Worm (Caenorhabditis elegans) whole organism, L4 larva: ENCODE measurements around the gene sedl-1.

Source experiments
- F26F4.8 ChIP-seq: fragments of 200-800 bp; sonication (Bioruptor generic); conservative IDR thresholded peaks from 2 replicates; pipeline ENCODE4 v1.3.6; 2022; ENCODE audit warnings: missing genetic modification characterization, missing compliant biosample characterization
- F44E2.7 ChIP-seq: fragments of 200-800 bp; sonication (Bioruptor generic); IDR thresholded peaks from 2 replicates; pipeline ENCODE4 v2.1.2; 2022; ENCODE audit warnings: missing genetic modification characterization, missing compliant biosample characterization
- T20F7.1 ChIP-seq: fragments of 200-800 bp; sonication (Bioruptor generic); optimal IDR thresholded peaks from 2 replicates; lab custom pipeline; 2018; ENCODE audit warnings: mild to moderate bottlenecking, missing genetic modification characterization, missing compliant biosample characterization
- T26A8.4 ChIP-seq: fragments of 200-800 bp; sonication (Bioruptor generic); IDR thresholded peaks from 2 replicates; pipeline ENCODE4 v1.3.6; 2022; ENCODE audit warnings: missing genetic modification characterization, missing compliant biosample characterization
- ZK337.2 ChIP-seq: fragments of 200-800 bp; sonication (Bioruptor generic); IDR thresholded peaks from 2 replicates; pipeline ENCODE4 v1.3.6; 2022; ENCODE audit warnings: missing genetic modification reagents, missing genetic modification characterization, missing compliant biosample characterization
- aly-2 ChIP-seq: sonication (generic microtip); optimal IDR thresholded peaks from 2 replicates; lab custom pipeline; 2018; ENCODE audit warnings: missing biosample characterization, missing genetic modification characterization
- ama-1 ChIP-seq: fragments of 150-350 bp; optimal IDR thresholded peaks from 2 replicates; lab custom pipeline; 2014; ENCODE audit warnings: inconsistent platforms, mixed read lengths
- arid-1 ChIP-seq: fragments of 200-800 bp; sonication (Bioruptor generic); conservative IDR thresholded peaks from 2 replicates; pipeline ENCODE4 v1.3.6; 2022; ENCODE audit warnings: missing genetic modification reagents, missing genetic modification characterization, missing compliant biosample characterization
- attf-4 ChIP-seq: sonication (generic microtip); optimal IDR thresholded peaks from 3 replicates; lab custom pipeline; 2017; ENCODE audit warnings: missing biosample characterization, missing genetic modification characterization
- ceh-44 ChIP-seq: fragments of 200-800 bp; sonication (Bioruptor generic); IDR thresholded peaks from 2 replicates; pipeline ENCODE4 v1.3.6; 2022; ENCODE audit warnings: missing genetic modification reagents, missing genetic modification characterization, missing compliant biosample characterization
- ceh-62 ChIP-seq: sonication (generic microtip); optimal IDR thresholded peaks from 2 replicates; lab custom pipeline; 2017; ENCODE audit warnings: missing biosample characterization, missing genetic modification characterization
- cey-2 ChIP-seq: sonication (generic microtip); optimal IDR thresholded peaks from 3 replicates; lab custom pipeline; 2017; ENCODE audit warnings: missing genetic modification characterization, mild to moderate bottlenecking, missing compliant biosample characterization, antibody characterized with exemption, borderline replicate concordance; ENCODE audit not compliant: insufficient read depth
- daf-16 ChIP-seq, 3 experiments: sonication (generic microtip); optimal IDR thresholded peaks; 2 replicates each; lab custom pipeline; 2016 to 2017; ENCODE audit warnings: missing genetic modification characterization in 3 of 3, missing genetic modification reagents in 3 of 3, mild to moderate bottlenecking in 2 of 3, missing compliant biosample characterization in 2 of 3, missing biosample characterization in 1 of 3, moderate library complexity in 1 of 3
- dmd-8 ChIP-seq: fragments of 200-800 bp; sonication (Bioruptor generic); IDR thresholded peaks from 2 replicates; pipeline ENCODE4 v1.3.6; 2022; ENCODE audit warnings: missing genetic modification characterization, missing compliant biosample characterization
- dmd-9 ChIP-seq: fragments of 200-800 bp; sonication (Bioruptor generic); IDR thresholded peaks from 2 replicates; pipeline ENCODE4 v1.3.6; 2022; ENCODE audit warnings: missing genetic modification reagents, missing genetic modification characterization, missing compliant biosample characterization
- dve-1 ChIP-seq: sonication (generic microtip); optimal IDR thresholded peaks from 2 replicates; lab custom pipeline; 2017; ENCODE audit warnings: antibody characterized with exemption, mild to moderate bottlenecking, missing genetic modification characterization, missing compliant biosample characterization; ENCODE audit not compliant: insufficient read depth
- egl-43 ChIP-seq: fragments of 200-800 bp; sonication (Bioruptor generic); IDR thresholded peaks from 2 replicates; pipeline ENCODE4 v1.3.6; 2022; ENCODE audit warnings: missing genetic modification reagents, missing genetic modification characterization, missing compliant biosample characterization
- fkh-10 ChIP-seq: fragments of 150-350 bp; optimal IDR thresholded peaks from 2 replicates; lab custom pipeline; 2014; ENCODE audit warnings: missing biosample characterization, missing genetic modification reagents, missing genetic modification characterization
- fos-1 ChIP-seq: fragments of 150-350 bp; optimal IDR thresholded peaks from 2 replicates; lab custom pipeline; 2014; ENCODE audit warnings: missing biosample characterization, missing genetic modification characterization
- hif-1 ChIP-seq, 2 experiments: sonication (generic microtip); optimal IDR thresholded peaks; 2 replicates each; lab custom pipeline; 2016 to 2017; ENCODE audit warnings: missing compliant biosample characterization in 2 of 2, missing genetic modification characterization in 2 of 2, missing genetic modification reagents in 2 of 2, missing genotype in 2 of 2, mild to moderate bottlenecking in 1 of 2
- hlh-11 ChIP-seq: fragments of 200-800 bp; sonication (Bioruptor generic); optimal IDR thresholded peaks from 2 replicates; lab custom pipeline; 2018; ENCODE audit warnings: mild to moderate bottlenecking, missing genetic modification characterization, missing compliant biosample characterization
- hlh-30 ChIP-seq: sonication (generic microtip); optimal IDR thresholded peaks from 2 replicates; lab custom pipeline; 2017; ENCODE audit warnings: antibody characterized with exemption, mild to moderate bottlenecking, missing genetic modification characterization, missing compliant biosample characterization; ENCODE audit not compliant: insufficient read depth
- hmg-1.1 ChIP-seq: fragments of 200-800 bp; sonication (Bioruptor generic); IDR thresholded peaks from 2 replicates; pipeline ENCODE4 v1.3.6; 2022; ENCODE audit warnings: missing genetic modification reagents, missing genetic modification characterization, missing compliant biosample characterization
- lir-3 ChIP-seq: sonication (generic microtip); optimal IDR thresholded peaks from 2 replicates; lab custom pipeline; 2016; ENCODE audit warnings: mild to moderate bottlenecking, missing genetic modification characterization, missing compliant biosample characterization
- mdl-1 ChIP-seq, 2 experiments: fragments of 150-350 bp in 1 of 2; sonication (generic microtip) in 1 of 2; optimal IDR thresholded peaks; 2 replicates each; lab custom pipeline; 2014 to 2017; ENCODE audit warnings: missing biosample characterization in 2 of 2, missing genetic modification characterization in 2 of 2
- mxl-2 ChIP-seq: fragments of 200-800 bp; sonication (Bioruptor generic); conservative IDR thresholded peaks from 2 replicates; pipeline ENCODE4 v1.3.6; 2022; ENCODE audit warnings: missing genetic modification reagents, missing genetic modification characterization, missing compliant biosample characterization
- nhr-10 ChIP-seq: fragments of 150-350 bp; optimal IDR thresholded peaks from 2 replicates; lab custom pipeline; 2014; ENCODE audit warnings: missing biosample characterization, missing genetic modification characterization
- nhr-102 ChIP-seq: sonication (generic microtip); optimal IDR thresholded peaks from 2 replicates; lab custom pipeline; 2016; ENCODE audit warnings: mild to moderate bottlenecking, missing genetic modification characterization, moderate library complexity, missing compliant biosample characterization
- nhr-11 ChIP-seq: fragments of 150-350 bp; optimal IDR thresholded peaks from 2 replicates; lab custom pipeline; 2014; ENCODE audit warnings: missing biosample characterization, missing genetic modification characterization
- nhr-111 ChIP-seq: fragments of 200-800 bp; sonication (Bioruptor generic); optimal IDR thresholded peaks from 2 replicates; lab custom pipeline; 2018; ENCODE audit warnings: mild to moderate bottlenecking, missing genetic modification characterization, missing compliant biosample characterization
- nhr-25 ChIP-seq: sonication (generic microtip); optimal IDR thresholded peaks from 2 replicates; lab custom pipeline; 2017; ENCODE audit warnings: missing genetic modification characterization, mild to moderate bottlenecking, missing compliant biosample characterization, antibody characterized with exemption, moderate library complexity, borderline replicate concordance; ENCODE audit not compliant: insufficient read depth
- nhr-41 ChIP-seq: fragments of 200-800 bp; sonication (Bioruptor generic); IDR thresholded peaks from 2 replicates; pipeline ENCODE4 v1.3.6; 2022; ENCODE audit warnings: missing genetic modification reagents, missing genetic modification characterization, missing compliant biosample characterization
- nhr-48 ChIP-seq: sonication (generic microtip); optimal IDR thresholded peaks from 2 replicates; lab custom pipeline; 2016; ENCODE audit warnings: mild to moderate bottlenecking, missing genetic modification characterization, missing compliant biosample characterization
- nhr-77 ChIP-seq: fragments of 150-350 bp; optimal IDR thresholded peaks from 2 replicates; lab custom pipeline; 2014; ENCODE audit warnings: missing biosample characterization, missing genetic modification characterization
- sdz-12 ChIP-seq: fragments of 200-800 bp; sonication (Bioruptor generic); optimal IDR thresholded peaks from 2 replicates; lab custom pipeline; 2018; ENCODE audit warnings: mild to moderate bottlenecking, missing genetic modification characterization, missing compliant biosample characterization
- snpc-1.2 ChIP-seq: fragments of 200-800 bp; sonication (Bioruptor generic); IDR thresholded peaks from 2 replicates; pipeline ENCODE4 v1.3.6; 2022; ENCODE audit warnings: missing genetic modification reagents, missing genetic modification characterization, missing compliant biosample characterization
- spr-3 ChIP-seq: fragments of 200-800 bp; sonication (Bioruptor generic); optimal IDR thresholded peaks from 2 replicates; lab custom pipeline; 2018; ENCODE audit warnings: mild to moderate bottlenecking, missing genetic modification characterization, missing compliant biosample characterization
- tra-1 ChIP-seq: fragments of 200-800 bp; sonication (Bioruptor generic); IDR thresholded peaks from 2 replicates; pipeline ENCODE4 v1.3.6; 2022; ENCODE audit warnings: missing genetic modification reagents, missing genetic modification characterization, missing compliant biosample characterization
- unc-130 ChIP-seq: sonication (generic microtip); optimal IDR thresholded peaks from 2 replicates; lab custom pipeline; 2016; ENCODE audit warnings: missing genetic modification reagents, missing genetic modification characterization, missing compliant biosample characterization
- unc-39 ChIP-seq: sonication (generic microtip); optimal IDR thresholded peaks from 2 replicates; lab custom pipeline; 2017; ENCODE audit warnings: missing biosample characterization, missing genetic modification characterization
- unc-62 ChIP-seq, 3 experiments: fragments of 150-350 bp in 1 of 3; sonication (generic microtip); optimal IDR thresholded peaks in 2 of 3; peaks in 1 of 3; 1 replicate in 1 of 3; 2 replicates in 2 of 3; lab custom pipeline; 2014 to 2017; ENCODE audit warnings: missing biosample characterization in 3 of 3, missing genetic modification characterization in 3 of 3, missing genetic modification reagents in 3 of 3, missing genotype in 1 of 3
- vab-7 ChIP-seq: fragments of 200-800 bp; sonication (Bioruptor generic); IDR thresholded peaks from 2 replicates; pipeline ENCODE4 v1.3.6; 2022; ENCODE audit warnings: missing genetic modification reagents, missing genetic modification characterization, missing compliant biosample characterization
- zag-1 ChIP-seq: fragments of 150-350 bp; optimal IDR thresholded peaks from 2 replicates; lab custom pipeline; 2014; ENCODE audit warnings: missing biosample characterization, missing genetic modification characterization
- zip-11 ChIP-seq: fragments of 200-800 bp; sonication (Bioruptor generic); IDR thresholded peaks from 2 replicates; pipeline ENCODE4 v1.3.6; 2022; ENCODE audit warnings: missing genetic modification characterization, missing compliant biosample characterization
- zip-2 ChIP-seq: fragments of 150-350 bp; optimal IDR thresholded peaks from 2 replicates; lab custom pipeline; 2014; ENCODE audit warnings: missing biosample characterization, missing genetic modification characterization
- ztf-7 ChIP-seq: fragments of 150-350 bp; optimal IDR thresholded peaks from 2 replicates; lab custom pipeline; 2014; ENCODE audit warnings: missing biosample characterization, missing genetic modification characterization

The sedl-1 gene

ce11 chrX:1394437-1394836, 45.6 kb downstream of the sedl-1 start:
- TF ChIP-seq hlh-30 (tag; lab: Kevin White, UChicago) (peak; percentile 32), zip-11 (GFP tag; lab: Robert Waterston, UW) (peak; percentile 72; the same call in 1 of the 2 replicates), ztf-7 (tag; lab: Kevin White, UChicago) (peak; percentile 86), dmd-8 (GFP tag; lab: Robert Waterston, UW) (no peak), ZK337.2 (GFP tag; lab: Robert Waterston, UW) (no peak), dve-1 (no peak), hlh-11 (tag; lab: Kevin White, UChicago) (peak; percentile 0)
- TF ChIP-seq, all 104 proteins: peak for 4

- TF ChIP-seq arid-1 (no peak), hlh-30 (tag; lab: Kevin White, UChicago) (no peak), zip-2 (tag; lab: Kevin White, UChicago) (no peak), ama-1 (no peak), ceh-62 (no peak), F26F4.8 (no peak), nhr-77 (tag; lab: Kevin White, UChicago) (no peak), nhr-25 (tag; lab: Kevin White, UChicago) (no peak), nhr-111 (GFP tag; lab: Kevin White, UChicago) (no peak), zag-1 (no peak), snpc-1.2 (no peak), T20F7.1 (GFP tag; lab: Kevin White, UChicago) (no peak), T26A8.4 (GFP tag; lab: Robert Waterston, UW) (no peak), hmg-1.1 (GFP tag; lab: Robert Waterston, UW) (no peak), nhr-41 (GFP tag; lab: Robert Waterston, UW) (no peak), cey-2 (tag; lab: Kevin White, UChicago) (no peak), fkh-10 (no peak), unc-39 (tag; lab: Kevin White, UChicago) (no peak)
Observed at ce11 chrX:1393891-1394290, 46.2 kb downstream of the sedl-1 start, which contains the start of gene F56C3.9. Gene F56C3.9, minus strand, starts transcription at chrX:1393991.

ce11 chrX:1389382-1389983, 50.6 kb downstream of the sedl-1 start:
- TF ChIP-seq lir-3 (peak; percentile 67), attf-4 (tag; lab: Kevin White, UChicago) (no peak), hif-1 (tag; optimal IDR thresholded peaks at IDR 0.05; lab: Kevin White, UChicago) (peak; percentile 49 to 54), unc-130 (GFP tag; lab: Kevin White, UChicago) (no peak), nhr-10 (tag; lab: Kevin White, UChicago) (peak; percentile 92), nhr-102 (tag; lab: Kevin White, UChicago) (peak; percentile 98), nhr-48 (tag; lab: Kevin White, UChicago) (peak; percentile 93), fos-1 (tag; lab: Kevin White, UChicago) (peak; percentile 66), F44E2.7 (GFP tag; lab: Robert Waterston, UW) (no peak), nhr-11 (tag; lab: Kevin White, UChicago) (peak; percentile 94), ama-1 (no peak), zip-11 (GFP tag; lab: Robert Waterston, UW) (no peak), ztf-7 (tag; lab: Kevin White, UChicago) (peak; percentile 93), tra-1 (GFP tag; lab: Robert Waterston, UW) (peak; percentile 86), aly-2 (tag; lab: Kevin White, UChicago) (no peak), spr-3 (GFP tag; lab: Kevin White, UChicago) (peak; percentile 92), snpc-1.2 (no peak), mxl-2 (GFP tag; lab: Robert Waterston, UW) (no peak), egl-43 (peak; percentile 77), ceh-44 (0 out of 2 replicates have a peak, but pooled peaks have one; percentile 32), unc-62 (GFP tag; optimal IDR thresholded peaks at IDR 0.05 in 1 of 2; lab: Kevin White, UChicago) (peak; percentile 70 to 97), unc-62 (tag; optimal IDR thresholded peaks at IDR 0.05; lab: Kevin White, UChicago) (peak; percentile 36), zip-2 (tag; lab: Kevin White, UChicago) (peak; percentile 94), vab-7 (peak; percentile 90), dmd-9 (GFP tag; lab: Robert Waterston, UW) (no peak), sdz-12 (GFP tag; lab: Kevin White, UChicago) (no peak), daf-16 (GFP tag; optimal IDR thresholded peaks at IDR 0.05; lab: Kevin White, UChicago) (peak; percentile 79 to 98), daf-16 (tag; optimal IDR thresholded peaks at IDR 0.05; lab: Kevin White, UChicago) (peak; percentile 82), mdl-1 (tag; optimal IDR thresholded peaks at IDR 0.05; lab: Kevin White, UChicago) (peak; percentile 69 to 85)
